Fruit fly (Drosophila melanogaster) Kc167 (cell line): Measurements from ENCODE around the gene CG7011.

Experiments
- Myc ChIP-seq: fragments of >200 bp; optimal IDR thresholded peaks from 2 replicates; lab custom pipeline; 2017; ENCODE audit warnings: missing external identifiers
- Sin3A ChIP-seq: fragments of >200 bp; optimal IDR thresholded peaks from 2 replicates; lab custom pipeline; 2018; ENCODE audit warnings: missing external identifiers
- h ChIP-seq: fragments of >200 bp; optimal IDR thresholded peaks from 3 replicates; lab custom pipeline; 2018; ENCODE audit warnings: missing external identifiers
- insv ChIP-seq: fragments of >200 bp; optimal IDR thresholded peaks from 3 replicates; lab custom pipeline; 2018; ENCODE audit warnings: missing external identifiers
- psq ChIP-seq: fragments of >200 bp; optimal IDR thresholded peaks from 2 replicates; lab custom pipeline; 2017; ENCODE audit warnings: missing external identifiers
- ttk ChIP-seq: sonication (Bioruptor generic); optimal IDR thresholded peaks from 2 replicates; lab custom pipeline; 2017; ENCODE audit warnings: missing external identifiers

The CG7011 gene

dm6 chr3L:15196711-15197320 lies 33.4 kb upstream of the CG7011 start:
- TF ChIP-seq psq (lab: Kevin White, UChicago) (no peak), h (lab: Kevin White, UChicago) (no peak), insv (lab: Kevin White, UChicago) (no peak), ttk (lab: Kevin White, UChicago) (no peak), Myc (lab: Kevin White, UChicago) (no peak), Sin3A (no peak)

dm6 chr3L:15196189-15196588 lies 32.8 kb upstream of the CG7011 start:
- TF ChIP-seq insv (lab: Kevin White, UChicago) (no peak), psq (lab: Kevin White, UChicago) (no peak), ttk (lab: Kevin White, UChicago) (no peak), Myc (lab: Kevin White, UChicago) (no peak), Sin3A (no peak), h (lab: Kevin White, UChicago) (no peak)

dm6 chr3L:15195548-15195947 lies 32.1 kb upstream of the CG7011 start:
- TF ChIP-seq ttk (lab: Kevin White, UChicago): no peak
- TF ChIP-seq Myc (lab: Kevin White, UChicago): no peak
- no peak for TF ChIP-seq psq (lab: Kevin White, UChicago)
- TF ChIP-seq insv (lab: Kevin White, UChicago): no peak
- no peak for TF ChIP-seq Sin3A
- TF ChIP-seq h (lab: Kevin White, UChicago): no peak

dm6 chr3L:15192172-15192571 lies 28.7 kb upstream of the CG7011 start:
- TF ChIP-seq psq (lab: Kevin White, UChicago): no peak
- TF ChIP-seq insv (lab: Kevin White, UChicago): no peak
- no peak for TF ChIP-seq Myc (lab: Kevin White, UChicago)
- no peak for TF ChIP-seq h (lab: Kevin White, UChicago)
- TF ChIP-seq Sin3A: no peak
- no peak for TF ChIP-seq ttk (lab: Kevin White, UChicago)

dm6 chr3L:15189707-15190106 lies 26.3 kb upstream of the CG7011 start:
- TF ChIP-seq h (lab: Kevin White, UChicago): no peak
- TF ChIP-seq Sin3A: no peak
- no peak for TF ChIP-seq insv (lab: Kevin White, UChicago)
- no peak for TF ChIP-seq Myc (lab: Kevin White, UChicago)
- no peak for TF ChIP-seq psq (lab: Kevin White, UChicago)
- TF ChIP-seq ttk (lab: Kevin White, UChicago): no peak

dm6 chr3L:15188735-15189134 lies 25.3 kb upstream of the CG7011 start:
- TF ChIP-seq Myc (lab: Kevin White, UChicago) (no peak), insv (lab: Kevin White, UChicago) (no peak), h (lab: Kevin White, UChicago) (no peak), Sin3A (no peak), ttk (lab: Kevin White, UChicago) (no peak), psq (lab: Kevin White, UChicago) (no peak)

- no peak for TF ChIP-seq Myc (lab: Kevin White, UChicago)
- no peak for TF ChIP-seq h (lab: Kevin White, UChicago)
- TF ChIP-seq ttk (lab: Kevin White, UChicago): no peak
- no peak for TF ChIP-seq Sin3A
- TF ChIP-seq insv (lab: Kevin White, UChicago): no peak
- no peak for TF ChIP-seq psq (lab: Kevin White, UChicago)
Measured at dm6 chr3L:15187782-15188181, 24.4 kb upstream of the CG7011 start.

dm6 chr3L:15180816-15181215 lies 17.4 kb upstream of the CG7011 start:
- TF ChIP-seq psq (lab: Kevin White, UChicago) (no peak), Myc (lab: Kevin White, UChicago) (no peak), ttk (lab: Kevin White, UChicago) (no peak), Sin3A (no peak), insv (lab: Kevin White, UChicago) (no peak), h (lab: Kevin White, UChicago) (no peak)

- no peak for TF ChIP-seq Myc (lab: Kevin White, UChicago)
- no peak for TF ChIP-seq ttk (lab: Kevin White, UChicago)
- TF ChIP-seq psq (lab: Kevin White, UChicago): no peak
- no peak for TF ChIP-seq h (lab: Kevin White, UChicago)
- no peak for TF ChIP-seq insv (lab: Kevin White, UChicago)
- no peak for TF ChIP-seq Sin3A
Measured at dm6 chr3L:15178618-15179017, 15.2 kb upstream of the CG7011 start.

- TF ChIP-seq Sin3A (no peak), insv (lab: Kevin White, UChicago) (no peak), psq (lab: Kevin White, UChicago) (no peak), Myc (lab: Kevin White, UChicago) (no peak), h (lab: Kevin White, UChicago) (no peak), ttk (lab: Kevin White, UChicago) (no peak)
Measured at dm6 chr3L:15176641-15177215, 13.3 kb upstream of the CG7011 start.

- TF ChIP-seq Sin3A (no peak), insv (lab: Kevin White, UChicago) (no peak), psq (lab: Kevin White, UChicago) (no peak), h (lab: Kevin White, UChicago) (no peak), Myc (lab: Kevin White, UChicago) (no peak), ttk (lab: Kevin White, UChicago) (no peak)
Measured at dm6 chr3L:15174823-15175222, 11.4 kb upstream of the CG7011 start.

dm6 chr3L:15174086-15174485 lies 10.7 kb upstream of the CG7011 start:
- TF ChIP-seq Sin3A: no peak
- no peak for TF ChIP-seq insv (lab: Kevin White, UChicago)
- TF ChIP-seq Myc (lab: Kevin White, UChicago): no peak
- TF ChIP-seq psq (lab: Kevin White, UChicago): no peak
- TF ChIP-seq ttk (lab: Kevin White, UChicago): no peak
- no peak for TF ChIP-seq h (lab: Kevin White, UChicago)
